Worm (Caenorhabditis elegans): ENCODE results near the gene epac-1.
A peak's percentile ranks its signal among the peaks of the same experiment; 100 is the strongest.

The epac-1 gene

ce11 chrIII:10150710-10151109 is 38.3 kb upstream of the epac-1 start:
- TF ChIP-seq rnt-1 (tag; optimal IDR thresholded peaks at IDR 0.05), result no peak
- TF ChIP-seq blmp-1 (tag; optimal IDR thresholded peaks at IDR 0.05), result no peak
- TF ChIP-seq elt-3 (tag; optimal IDR thresholded peaks at IDR 0.05), result no peak
- TF ChIP-seq fkh-8 (tag; optimal IDR thresholded peaks at IDR 0.05), result peak; percentile 93
- TF ChIP-seq efl-1 (optimal IDR thresholded peaks at IDR 0.05), result no peak
- TF ChIP-seq efl-1 (GFP tag; optimal IDR thresholded peaks at IDR 0.05 in 1 of 2), result peak in 1 of 2 experiments; percentile 80
- no peak for TF ChIP-seq unc-130 (tag; optimal IDR thresholded peaks at IDR 0.05)
- no peak for TF ChIP-seq ces-1 (GFP tag; optimal IDR thresholded peaks at IDR 0.05)
- TF ChIP-seq ceh-63 (GFP tag; optimal IDR thresholded peaks at IDR 0.05), result no peak
- TF ChIP-seq fkh-10 (GFP tag; optimal IDR thresholded peaks at IDR 0.05), result no peak
- no peak for TF ChIP-seq ceh-82 (tag; optimal IDR thresholded peaks at IDR 0.05)
- TF ChIP-seq mab-9 (GFP tag; IDR thresholded peaks at IDR 0.05), result no peak
- TF ChIP-seq unc-86 (tag; optimal IDR thresholded peaks at IDR 0.05), result no peak
- TF ChIP-seq snu-23 (GFP tag; optimal IDR thresholded peaks at IDR 0.05), result peak; percentile 8
- peak; percentile 40 for TF ChIP-seq pax-3 (tag; optimal IDR thresholded peaks at IDR 0.05)
- TF ChIP-seq elt-2 (tag; optimal IDR thresholded peaks at IDR 0.05), result no peak
- no peak for TF ChIP-seq unc-30 (tag; optimal IDR thresholded peaks at IDR 0.05)
- TF ChIP-seq egl-27 (tag; optimal IDR thresholded peaks at IDR 0.05), result no peak
- no peak for TF ChIP-seq C34B4.2 (tag; optimal IDR thresholded peaks at IDR 0.05)
- TF ChIP-seq lin-13 (GFP tag; optimal IDR thresholded peaks at IDR 0.05), result no peak
- no peak for TF ChIP-seq lir-3 (tag; optimal IDR thresholded peaks at IDR 0.05; ENCODE audit: poor library complexity)
- no peak for TF ChIP-seq egl-13 (tag; optimal IDR thresholded peaks at IDR 0.05)
- no peak for TF ChIP-seq nhr-76 (tag; optimal IDR thresholded peaks at IDR 0.05)
- TF ChIP-seq sup-37 (GFP tag; optimal IDR thresholded peaks at IDR 0.05), result no peak
- no peak for TF ChIP-seq sptf-1 (tag; optimal IDR thresholded peaks at IDR 0.05)
- TF ChIP-seq hpl-2 (GFP tag; optimal IDR thresholded peaks at IDR 0.05), result no peak
- TF ChIP-seq lin-39 (tag; optimal IDR thresholded peaks at IDR 0.05), result no peak
- peak; percentile 60 for TF ChIP-seq dsc-1 (tag; optimal IDR thresholded peaks at IDR 0.05)
- TF ChIP-seq mdl-1 (tag; optimal IDR thresholded peaks at IDR 0.05), result no peak
- TF ChIP-seq tlp-1 (tag; optimal IDR thresholded peaks at IDR 0.05), result no peak
- TF ChIP-seq unc-98 (GFP tag; IDR thresholded peaks at IDR 0.05), result no peak
- peak; percentile 32 for TF ChIP-seq swsn-7 (tag; optimal IDR thresholded peaks at IDR 0.05)
- TF ChIP-seq Y116A8C.19 (tag; optimal IDR thresholded peaks at IDR 0.05; ENCODE audit: borderline replicate concordance), result no peak
- no peak for TF ChIP-seq C04F5.9 (tag; optimal IDR thresholded peaks at IDR 0.05)
- no peak for TF ChIP-seq nhr-28 (tag; optimal IDR thresholded peaks at IDR 0.05)
- TF ChIP-seq lin-15B (tag; optimal IDR thresholded peaks at IDR 0.05), result no peak
- peak; percentile 61 for TF ChIP-seq nhr-47 (tag; optimal IDR thresholded peaks at IDR 0.05)
- no peak for TF ChIP-seq fos-1 (tag; optimal IDR thresholded peaks at IDR 0.05)
- TF ChIP-seq ztf-4 (tag; optimal IDR thresholded peaks at IDR 0.05), result no peak
- TF ChIP-seq nhr-71 (tag; optimal IDR thresholded peaks at IDR 0.05), result peak; percentile 67
- no peak for TF ChIP-seq nhr-237 (tag; optimal IDR thresholded peaks at IDR 0.05)
- no peak for TF ChIP-seq pqm-1 (tag; optimal IDR thresholded peaks at IDR 0.05)
- no peak for TF ChIP-seq C16A3.4 (tag; optimal IDR thresholded peaks at IDR 0.05)
- peak; percentile 14 to 44 for TF ChIP-seq lsy-2 (tag; optimal IDR thresholded peaks at IDR 0.05)
- no peak for TF ChIP-seq jun-1 (tag; optimal IDR thresholded peaks at IDR 0.05)
- no peak for TF ChIP-seq isw-1 (GFP tag; IDR thresholded peaks at IDR 0.05)
- no peak for TF ChIP-seq ama-1 (optimal IDR thresholded peaks at IDR 0.05)
- TF ChIP-seq ceh-88 (GFP tag; IDR thresholded peaks at IDR 0.05), result no peak
- TF ChIP-seq ztf-11 (tag; optimal IDR thresholded peaks at IDR 0.05), result no peak
- TF ChIP-seq skn-1 (tag; optimal IDR thresholded peaks at IDR 0.05), result no peak
- no peak for TF ChIP-seq pag-3 (tag; optimal IDR thresholded peaks at IDR 0.05; ENCODE audit: borderline replicate concordance, insufficient read depth)
- no peak for TF ChIP-seq hlh-4 (tag; optimal IDR thresholded peaks at IDR 0.05)
- no peak for TF ChIP-seq aha-1 (tag; optimal IDR thresholded peaks at IDR 0.05)
- TF ChIP-seq nhr-77 (tag; optimal IDR thresholded peaks at IDR 0.05), result no peak
- TF ChIP-seq irx-1 (tag; optimal IDR thresholded peaks at IDR 0.05), result no peak

Data from whole organism, L1 larva.